Fruit fly (Drosophila melanogaster) whole organism, prepupa: Measurements from ENCODE around the gene CG14395.

Experiments used
- Blimp-1 ChIP-seq: fragments of 200-800 bp; sonication (Bioruptor generic); optimal IDR thresholded peaks from 3 replicates; lab custom pipeline; 2017; ENCODE audit warnings: missing biosample characterization, missing genetic modification characterization, mild to moderate bottlenecking, moderate library complexity, missing genetic modification reagents
- CG10669 ChIP-seq: fragments of 200-800 bp; sonication (Bioruptor generic); optimal IDR thresholded peaks from 3 replicates; lab custom pipeline; 2018; ENCODE audit warnings: missing biosample characterization, mild to moderate bottlenecking, missing genetic modification characterization, moderate library complexity
- CG16779 ChIP-seq: fragments of 200-800 bp; sonication (Bioruptor generic); optimal IDR thresholded peaks from 3 replicates; lab custom pipeline; 2017; ENCODE audit warnings: missing biosample characterization, mild to moderate bottlenecking, missing genetic modification characterization
- CG3032 ChIP-seq: fragments of 200-800 bp; optimal IDR thresholded peaks from 2 replicates; lab custom pipeline; 2019; ENCODE audit warnings: missing biosample characterization, mild to moderate bottlenecking, missing genetic modification characterization, moderate library complexity
- CG6854 ChIP-seq: fragments of 200-800 bp; sonication (Bioruptor generic); optimal IDR thresholded peaks from 2 replicates; lab custom pipeline; 2017; ENCODE audit warnings: missing biosample characterization, mild to moderate bottlenecking, missing genetic modification characterization
- Ets96B ChIP-seq: fragments of 200-800 bp; optimal IDR thresholded peaks from 2 replicates; lab custom pipeline; 2019; ENCODE audit warnings: missing biosample characterization, mild to moderate bottlenecking, missing genetic modification characterization, moderate library complexity
- dac ChIP-seq: fragments of 200-800 bp; sonication (Bioruptor generic); optimal IDR thresholded peaks from 2 replicates; lab custom pipeline; 2017; ENCODE audit warnings: missing biosample characterization, mild to moderate bottlenecking, missing genetic modification characterization
- esn ChIP-seq: fragments of 200-800 bp; sonication (Bioruptor generic); optimal IDR thresholded peaks from 2 replicates; lab custom pipeline; 2016; ENCODE audit warnings: missing biosample characterization, mild to moderate bottlenecking, missing genetic modification characterization, moderate library complexity
- fd59A ChIP-seq: fragments of 200-800 bp; sonication (Bioruptor generic); optimal IDR thresholded peaks from 2 replicates; lab custom pipeline; 2017; ENCODE audit warnings: missing biosample characterization, mild to moderate bottlenecking, missing genetic modification characterization, missing genetic modification reagents
- svp ChIP-seq: fragments of 200-800 bp; sonication (Bioruptor generic); peaks from one replicate; lab custom pipeline; 2016; ENCODE audit warnings: missing biosample characterization, missing genetic modification characterization

dm6 chr3R:12615553-12615952 lies 47.1 kb upstream of the CG14395 start:
- TF ChIP-seq Ets96B (tag; lab: Kevin White, UChicago) (no peak), fd59A (GFP tag; lab: Kevin White, UChicago) (no peak), CG10669 (GFP tag; lab: Kevin White, UChicago) (no peak), CG3032 (tag; lab: Kevin White, UChicago) (no peak), Blimp-1 (no peak), CG6854 (no peak), svp (GFP tag; lab: Kevin White, UChicago) (no peak), dac (GFP tag; lab: Kevin White, UChicago) (no peak), CG16779 (no peak), esn (GFP tag; lab: Kevin White, UChicago) (no peak)
